Worm (Caenorhabditis elegans): ENCODE measurements around the gene F54H5.2.

The F54H5.2 gene

DNA sequence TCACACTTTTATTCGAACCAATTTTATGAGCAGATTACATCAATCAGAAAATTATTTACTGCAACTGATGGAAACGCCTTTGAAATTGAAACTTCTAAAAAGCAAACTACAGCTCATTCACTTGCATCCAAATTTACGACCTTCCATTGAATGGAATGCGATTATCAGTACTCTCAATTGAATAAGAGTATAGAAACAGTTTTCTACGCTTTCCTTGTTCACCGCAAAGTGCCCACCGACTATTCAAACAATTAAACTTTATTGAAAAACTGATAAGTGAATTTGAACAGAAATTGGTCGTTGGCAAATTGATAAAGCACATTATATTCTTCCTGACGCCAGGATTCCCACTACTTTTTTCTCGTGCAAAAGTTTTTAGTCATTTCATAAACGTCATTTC lies 38.6 kb downstream of the F54H5.2 start:
- TF ChIP-seq ceh-13 (GFP tag; optimal IDR thresholded peaks at IDR 0.05) (no peak), tra-4 (tag; optimal IDR thresholded peaks at IDR 0.05) (no peak), pes-1 (GFP tag; IDR thresholded peaks at IDR 0.05) (no peak), F13C5.2 (tag; optimal IDR thresholded peaks at IDR 0.05) (no peak), hnd-1 (tag; optimal IDR thresholded peaks at IDR 0.05) (no peak), aly-1 (tag; optimal IDR thresholded peaks at IDR 0.05) (no peak), scrt-1 (GFP tag; IDR thresholded peaks at IDR 0.05) (no peak), ceh-36 (tag; optimal IDR thresholded peaks at IDR 0.05) (no peak), hmbx-1 (tag; optimal IDR thresholded peaks at IDR 0.05) (no peak), tbx-37 (GFP tag; conservative IDR thresholded peaks at IDR 0.05) (no peak), hmg-4 (GFP tag; optimal IDR thresholded peaks at IDR 0.05) (no peak), B0310.2 (tag; optimal IDR thresholded peaks at IDR 0.05) (no peak), ama-1 (optimal IDR thresholded peaks at IDR 0.05) (no peak)

DNA sequence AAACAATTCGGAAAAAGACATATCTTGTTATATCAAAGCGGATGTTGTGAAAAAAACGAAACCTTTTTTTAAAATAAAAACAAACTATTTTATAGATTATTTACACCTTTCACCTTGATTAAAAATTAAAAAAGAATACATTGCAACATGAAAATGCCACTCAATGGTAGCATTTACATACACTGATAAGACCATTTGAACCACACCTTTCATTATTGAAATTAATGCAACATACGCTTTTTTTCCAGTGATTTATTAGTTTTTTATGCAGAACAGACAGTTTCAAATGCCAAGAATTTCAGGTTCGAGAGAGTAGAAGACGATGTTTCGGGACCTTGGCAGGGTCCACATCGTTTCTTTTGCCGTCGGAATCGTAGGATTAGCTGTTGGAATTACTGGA lies 39.3 kb downstream of the F54H5.2 start, which contains the start of gene T19D12.1:
Gene T19D12.1, plus strand, starts transcription at position 301 of the 400 bp plus-strand sequence.
- TF ChIP-seq sea-1 (GFP tag; conservative IDR thresholded peaks at IDR 0.05) (no peak), hmbx-1 (tag; optimal IDR thresholded peaks at IDR 0.05) (no peak), ceh-36 (tag; optimal IDR thresholded peaks at IDR 0.05) (no peak), tra-4 (tag; optimal IDR thresholded peaks at IDR 0.05) (no peak), ceh-13 (GFP tag; optimal IDR thresholded peaks at IDR 0.05) (no peak), aly-1 (tag; optimal IDR thresholded peaks at IDR 0.05) (no peak), B0310.2 (tag; optimal IDR thresholded peaks at IDR 0.05) (no peak), tbx-37 (GFP tag; conservative IDR thresholded peaks at IDR 0.05) (no peak), hnd-1 (tag; optimal IDR thresholded peaks at IDR 0.05) (no peak), F13C5.2 (tag; optimal IDR thresholded peaks at IDR 0.05) (no peak), flt-1 (GFP tag; IDR thresholded peaks at IDR 0.05) (no peak), ama-1 (optimal IDR thresholded peaks at IDR 0.05) (no peak), ets-7 (tag; optimal IDR thresholded peaks at IDR 0.05) (no peak), tbx-11 (GFP tag; IDR thresholded peaks at IDR 0.05) (no peak), hmg-4 (GFP tag; optimal IDR thresholded peaks at IDR 0.05) (no peak), pes-1 (GFP tag; IDR thresholded peaks at IDR 0.05) (no peak), scrt-1 (GFP tag; IDR thresholded peaks at IDR 0.05) (no peak)

DNA sequence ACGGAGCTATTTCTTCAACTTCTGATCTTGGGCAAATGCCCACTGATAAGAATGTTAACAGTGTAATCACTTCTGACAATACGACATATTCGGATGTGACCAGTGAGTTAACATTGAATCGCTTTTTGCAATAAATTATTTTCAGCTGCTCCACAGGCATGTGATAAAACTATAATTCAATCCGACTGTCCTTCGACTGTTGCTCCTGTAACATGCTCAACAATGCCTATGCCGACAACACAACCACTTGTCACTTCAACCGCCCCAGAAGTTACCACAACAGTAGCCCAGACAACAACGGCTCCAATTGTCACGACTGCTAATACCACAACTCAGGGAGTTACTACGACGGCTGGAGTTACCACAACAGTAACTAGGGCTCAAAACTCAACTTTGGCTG lies 40.2 kb downstream of the F54H5.2 start:
- TF ChIP-seq tra-4 (tag; optimal IDR thresholded peaks at IDR 0.05) (no peak), ceh-13 (GFP tag; optimal IDR thresholded peaks at IDR 0.05) (no peak), tbx-37 (GFP tag; conservative IDR thresholded peaks at IDR 0.05) (no peak), hmbx-1 (tag; optimal IDR thresholded peaks at IDR 0.05) (no peak), sea-1 (GFP tag; conservative IDR thresholded peaks at IDR 0.05) (no peak), hmg-4 (GFP tag; optimal IDR thresholded peaks at IDR 0.05) (no peak), ama-1 (optimal IDR thresholded peaks at IDR 0.05) (no peak), flt-1 (GFP tag; IDR thresholded peaks at IDR 0.05) (no peak), ets-7 (tag; optimal IDR thresholded peaks at IDR 0.05) (no peak)

DNA sequence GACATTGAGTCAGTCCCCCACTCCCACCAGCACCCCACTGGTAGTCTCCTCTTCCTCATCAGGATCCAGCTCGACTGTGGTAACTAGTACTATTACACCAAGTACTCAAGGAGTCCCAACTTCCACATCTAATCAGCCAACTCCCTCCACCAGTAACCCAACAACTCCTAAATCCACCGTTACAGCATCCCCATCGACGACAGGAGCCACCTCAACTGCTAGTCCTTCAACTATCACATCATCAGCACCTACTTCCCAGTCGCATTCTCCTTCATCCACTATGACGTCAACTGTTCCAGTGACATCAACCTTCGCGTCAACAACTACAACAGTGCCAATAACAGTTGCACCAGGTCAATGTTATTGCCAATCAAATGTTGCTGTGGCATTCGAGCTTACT lies 41.2 kb downstream of the F54H5.2 start:
- TF ChIP-seq ceh-13 (GFP tag; optimal IDR thresholded peaks at IDR 0.05), result no peak
- no peak for TF ChIP-seq F13C5.2 (tag; optimal IDR thresholded peaks at IDR 0.05)
- no peak for TF ChIP-seq B0310.2 (tag; optimal IDR thresholded peaks at IDR 0.05)
- no peak for TF ChIP-seq hnd-1 (tag; optimal IDR thresholded peaks at IDR 0.05)
- no peak for TF ChIP-seq flt-1 (GFP tag; IDR thresholded peaks at IDR 0.05)
- TF ChIP-seq pes-1 (GFP tag; IDR thresholded peaks at IDR 0.05), result no peak
- TF ChIP-seq ama-1 (optimal IDR thresholded peaks at IDR 0.05), result no peak
- TF ChIP-seq sea-1 (GFP tag; conservative IDR thresholded peaks at IDR 0.05), result no peak
- no peak for TF ChIP-seq tbx-11 (GFP tag; IDR thresholded peaks at IDR 0.05)
- no peak for TF ChIP-seq ets-7 (tag; optimal IDR thresholded peaks at IDR 0.05)
- TF ChIP-seq hmbx-1 (tag; optimal IDR thresholded peaks at IDR 0.05), result no peak
- no peak for TF ChIP-seq scrt-1 (GFP tag; IDR thresholded peaks at IDR 0.05)
- no peak for TF ChIP-seq tra-4 (tag; optimal IDR thresholded peaks at IDR 0.05)
- TF ChIP-seq aly-1 (tag; optimal IDR thresholded peaks at IDR 0.05), result no peak
- no peak for TF ChIP-seq tbx-37 (GFP tag; conservative IDR thresholded peaks at IDR 0.05)
- no peak for TF ChIP-seq hmg-4 (GFP tag; optimal IDR thresholded peaks at IDR 0.05)
- no peak for TF ChIP-seq ceh-36 (tag; optimal IDR thresholded peaks at IDR 0.05)

ce11 chrII:6673894-6674293 lies 46.6 kb downstream of the F54H5.2 start, which contains the start of gene H43E16.1:
Gene H43E16.1 (plus strand): TSS chrII:6674268.
- TF ChIP-seq ceh-13 (GFP tag; optimal IDR thresholded peaks at IDR 0.05), result no peak
- no peak for TF ChIP-seq tra-4 (tag; optimal IDR thresholded peaks at IDR 0.05)
- TF ChIP-seq hnd-1 (tag; optimal IDR thresholded peaks at IDR 0.05), result no peak
- TF ChIP-seq sea-1 (GFP tag; conservative IDR thresholded peaks at IDR 0.05), result no peak
- no peak for TF ChIP-seq flt-1 (GFP tag; IDR thresholded peaks at IDR 0.05)
- TF ChIP-seq hmbx-1 (tag; optimal IDR thresholded peaks at IDR 0.05), result no peak
- no peak for TF ChIP-seq hmg-4 (GFP tag; optimal IDR thresholded peaks at IDR 0.05)
- no peak for TF ChIP-seq ets-7 (tag; optimal IDR thresholded peaks at IDR 0.05)
- TF ChIP-seq ceh-36 (tag; optimal IDR thresholded peaks at IDR 0.05), result no peak
- no peak for TF ChIP-seq tbx-11 (GFP tag; IDR thresholded peaks at IDR 0.05)
- no peak for TF ChIP-seq tbx-37 (GFP tag; conservative IDR thresholded peaks at IDR 0.05)
- TF ChIP-seq scrt-1 (GFP tag; IDR thresholded peaks at IDR 0.05), result no peak

Measured in whole organism, early embryonic.